Worm (Caenorhabditis elegans) whole organism, mixed stage, embryonic: ENCODE data around the gene acsd-1.
A peak's percentile ranks its signal among the peaks of the same experiment; 100 is the strongest.

Experiments used
- M03D4.4 ChIP-seq: sonication (generic microtip); optimal IDR thresholded peaks from 2 replicates; lab custom pipeline; 2017; ENCODE audit warnings: mild to moderate bottlenecking, missing genetic modification characterization, missing compliant biosample characterization
- bed-3 ChIP-seq: fragments of 200-800 bp; sonication (Bioruptor generic); optimal IDR thresholded peaks from 3 replicates; lab custom pipeline; 2018; ENCODE audit warnings: mild to moderate bottlenecking, missing genetic modification characterization, moderate library complexity, missing compliant biosample characterization
- blmp-1 ChIP-seq: fragments of 150-350 bp; optimal IDR thresholded peaks from 2 replicates; lab custom pipeline; 2014; ENCODE audit warnings: missing biosample characterization, missing genetic modification characterization
- ceh-39 ChIP-seq: fragments of 150-350 bp; optimal IDR thresholded peaks from 2 replicates; lab custom pipeline; 2014; ENCODE audit warnings: missing biosample characterization, missing genetic modification characterization
- ceh-43 ChIP-seq: fragments of 200-800 bp; sonication (Bioruptor generic); optimal IDR thresholded peaks from 2 replicates; lab custom pipeline; 2018; ENCODE audit warnings: mild to moderate bottlenecking, missing genetic modification characterization, moderate library complexity, missing compliant biosample characterization
- ces-1 ChIP-seq: fragments of 150-350 bp; optimal IDR thresholded peaks from 2 replicates; lab custom pipeline; 2014; ENCODE audit warnings: missing biosample characterization, missing genetic modification reagents, missing genetic modification characterization
- cnd-1 ChIP-seq: fragments of 200-800 bp; sonication (Bioruptor generic); optimal IDR thresholded peaks from 2 replicates; lab custom pipeline; 2018; ENCODE audit warnings: mild to moderate bottlenecking, missing genetic modification characterization, missing compliant biosample characterization
- elt-1 ChIP-seq: sonication (generic microtip); optimal IDR thresholded peaks from 2 replicates; lab custom pipeline; 2017; ENCODE audit warnings: missing genetic modification characterization, mild to moderate bottlenecking, missing compliant biosample characterization, antibody characterized with exemption, moderate library complexity, borderline replicate concordance; ENCODE audit not compliant: insufficient read depth
- elt-3 ChIP-seq: fragments of 150-350 bp; optimal IDR thresholded peaks from 2 replicates; lab custom pipeline; 2014; ENCODE audit warnings: missing biosample characterization, missing genetic modification characterization
- flh-1 ChIP-seq: fragments of 200-800 bp; sonication (Bioruptor generic); optimal IDR thresholded peaks from 2 replicates; lab custom pipeline; 2018; ENCODE audit warnings: mild to moderate bottlenecking, missing genetic modification characterization, moderate library complexity, missing compliant biosample characterization
- ham-2 ChIP-seq: fragments of 200-800 bp; sonication (Bioruptor generic); optimal IDR thresholded peaks from 2 replicates; lab custom pipeline; 2018; ENCODE audit warnings: mild to moderate bottlenecking, missing genetic modification characterization, missing compliant biosample characterization
- hlh-1 ChIP-seq: fragments of 150-350 bp; optimal IDR thresholded peaks from 2 replicates; lab custom pipeline; 2014; ENCODE audit warnings: missing biosample characterization, missing genetic modification reagents, missing genetic modification characterization
- lin-32 ChIP-seq: fragments of 200-800 bp; sonication (Bioruptor generic); optimal IDR thresholded peaks from 2 replicates; lab custom pipeline; 2018; ENCODE audit warnings: mild to moderate bottlenecking, missing genetic modification characterization, missing compliant biosample characterization
- lsy-2 ChIP-seq: fragments of 150-350 bp; optimal IDR thresholded peaks from 2 replicates; lab custom pipeline; 2014; ENCODE audit warnings: missing biosample characterization, missing genetic modification characterization
- mab-5 ChIP-seq: fragments of 150-350 bp; optimal IDR thresholded peaks from 2 replicates; lab custom pipeline; 2014; ENCODE audit warnings: missing biosample characterization, missing genetic modification characterization
- mep-1 ChIP-seq: fragments of 150-350 bp; optimal IDR thresholded peaks from 2 replicates; lab custom pipeline; 2017; ENCODE audit warnings: missing biosample characterization, missing genetic modification reagents, missing genetic modification characterization, inconsistent platforms
- mls-2 ChIP-seq: sonication (generic microtip); optimal IDR thresholded peaks from 2 replicates; lab custom pipeline; 2016; ENCODE audit warnings: mild to moderate bottlenecking, missing genetic modification characterization, moderate library complexity, missing compliant biosample characterization
- nhr-12 ChIP-seq: fragments of 150-350 bp; optimal IDR thresholded peaks from 2 replicates; lab custom pipeline; 2014; ENCODE audit warnings: missing biosample characterization, missing genetic modification characterization
- nhr-2 ChIP-seq: fragments of 150-350 bp; optimal IDR thresholded peaks from 2 replicates; lab custom pipeline; 2014; ENCODE audit warnings: missing biosample characterization, missing genetic modification characterization
- nhr-237 ChIP-seq: fragments of 150-350 bp; optimal IDR thresholded peaks from 2 replicates; lab custom pipeline; 2014; ENCODE audit warnings: missing biosample characterization, missing genetic modification characterization
- nhr-76 ChIP-seq: sonication (generic microtip); optimal IDR thresholded peaks from 2 replicates; lab custom pipeline; 2017; ENCODE audit warnings: missing biosample characterization, missing genetic modification characterization
- pha-4 ChIP-seq: fragments of 150-350 bp; optimal IDR thresholded peaks from 2 replicates; lab custom pipeline; 2018; ENCODE audit warnings: missing biosample characterization, missing genetic modification reagents, missing genetic modification characterization
- sem-2 ChIP-seq: fragments of 200-800 bp; sonication (Bioruptor generic); optimal IDR thresholded peaks from 2 replicates; lab custom pipeline; 2018; ENCODE audit warnings: mild to moderate bottlenecking, missing genetic modification characterization, missing compliant biosample characterization
- snpc-4 ChIP-seq: fragments of 150-350 bp; optimal IDR thresholded peaks from 2 replicates; lab custom pipeline; 2014; ENCODE audit warnings: missing biosample characterization, missing genetic modification characterization
- sptf-1 ChIP-seq: sonication (generic microtip); optimal IDR thresholded peaks from 2 replicates; lab custom pipeline; 2017; ENCODE audit warnings: mild to moderate bottlenecking, missing genetic modification characterization, moderate library complexity, missing compliant biosample characterization
- tbx-8 ChIP-seq: fragments of 200-800 bp; sonication (Bioruptor generic); optimal IDR thresholded peaks from 2 replicates; lab custom pipeline; 2018; ENCODE audit warnings: mild to moderate bottlenecking, missing genetic modification characterization, moderate library complexity, missing compliant biosample characterization
- unc-120 ChIP-seq: sonication (generic microtip); optimal IDR thresholded peaks from 2 replicates; lab custom pipeline; 2017; ENCODE audit warnings: missing genetic modification characterization, missing compliant biosample characterization; ENCODE audit not compliant: poor library complexity, severe bottlenecking
- unc-39 ChIP-seq: fragments of 150-350 bp; optimal IDR thresholded peaks from 2 replicates; lab custom pipeline; 2014; ENCODE audit warnings: missing biosample characterization, missing genetic modification characterization
- unc-62 ChIP-seq: fragments of 150-350 bp; optimal IDR thresholded peaks from 2 replicates; lab custom pipeline; 2014; ENCODE audit warnings: missing biosample characterization, missing genetic modification reagents, missing genetic modification characterization
- zip-8 ChIP-seq: fragments of 150-350 bp; optimal IDR thresholded peaks from 2 replicates; lab custom pipeline; 2014; ENCODE audit warnings: missing biosample characterization, missing genetic modification characterization
- ztf-11 ChIP-seq: fragments of 150-350 bp; optimal IDR thresholded peaks from 2 replicates; lab custom pipeline; 2014; ENCODE audit warnings: missing biosample characterization, missing genetic modification characterization

The acsd-1 gene

ce11 chrIII:1147863-1148262, 31.6 kb downstream of the acsd-1 start:
- TF ChIP-seq blmp-1 (tag; lab: Kevin White, UChicago) (peak; percentile 56), flh-1 (no peak)

- no peak for TF ChIP-seq M03D4.4 (tag; lab: Kevin White, UChicago)
- no peak for TF ChIP-seq elt-1 (tag; lab: Kevin White, UChicago)
- no peak for TF ChIP-seq ceh-39
- TF ChIP-seq snpc-4 = no peak
- TF ChIP-seq ztf-11 = no peak
- TF ChIP-seq sem-2 (GFP tag; lab: Kevin White, UChicago) = no peak
- TF ChIP-seq nhr-12 = no peak
- TF ChIP-seq unc-120 (tag; lab: Kevin White, UChicago) = no peak
- no peak for TF ChIP-seq mab-5 (tag; lab: Kevin White, UChicago)
- no peak for TF ChIP-seq blmp-1 (tag; lab: Kevin White, UChicago)
- TF ChIP-seq pha-4 (tag; lab: Kevin White, UChicago) = no peak
- TF ChIP-seq unc-39 (tag; lab: Kevin White, UChicago) = no peak
- no peak for TF ChIP-seq hlh-1 (tag; lab: Kevin White, UChicago)
- no peak for TF ChIP-seq mls-2 (tag; lab: Kevin White, UChicago)
- TF ChIP-seq nhr-76 = no peak
- no peak for TF ChIP-seq bed-3 (GFP tag; lab: Kevin White, UChicago)
- no peak for TF ChIP-seq tbx-8 (GFP tag; lab: Kevin White, UChicago)
Observed at ce11 chrIII:1149472-1149871, 33.2 kb downstream of the acsd-1 start.

ce11 chrIII:1151680-1152079, 35.4 kb downstream of the acsd-1 start, which contains the start of gene cdh-12:
Gene cdh-12 (plus strand): TSS chrIII:1152044.
- TF ChIP-seq blmp-1 (tag; lab: Kevin White, UChicago) (peak; percentile 65), hlh-1 (tag; lab: Kevin White, UChicago) (no peak)

- TF ChIP-seq nhr-2 (tag; lab: Kevin White, UChicago) = peak; percentile 73
- no peak for TF ChIP-seq nhr-237 (tag; lab: Kevin White, UChicago)
- no peak for TF ChIP-seq ces-1 (GFP tag; lab: Kevin White, UChicago)
- TF ChIP-seq tbx-8 (GFP tag; lab: Kevin White, UChicago) = no peak
- peak; percentile 30 for TF ChIP-seq mls-2 (tag; lab: Kevin White, UChicago)
- TF ChIP-seq zip-8 = peak; percentile 55
- TF ChIP-seq unc-62 = no peak
- peak; percentile 50 for TF ChIP-seq sptf-1 (tag; lab: Kevin White, UChicago)
- no peak for TF ChIP-seq flh-1
Observed at ce11 chrIII:1161946-1162345, 45.7 kb downstream of the acsd-1 start.

ce11 chrIII:1163203-1163602, 46.9 kb downstream of the acsd-1 start:
- TF ChIP-seq tbx-8 (GFP tag; lab: Kevin White, UChicago) = no peak
- TF ChIP-seq nhr-76 = no peak
- TF ChIP-seq snpc-4 = no peak
- no peak for TF ChIP-seq mls-2 (tag; lab: Kevin White, UChicago)
- TF ChIP-seq hlh-1 (tag; lab: Kevin White, UChicago) = no peak
- TF ChIP-seq unc-120 (tag; lab: Kevin White, UChicago) = no peak
- TF ChIP-seq mab-5 (tag; lab: Kevin White, UChicago) = no peak
- TF ChIP-seq ham-2 (GFP tag; lab: Kevin White, UChicago) = no peak
- no peak for TF ChIP-seq lin-32 (GFP tag; lab: Kevin White, UChicago)
- no peak for TF ChIP-seq ceh-43
- TF ChIP-seq unc-39 (tag; lab: Kevin White, UChicago) = no peak
- no peak for TF ChIP-seq blmp-1 (tag; lab: Kevin White, UChicago)
- TF ChIP-seq cnd-1 (tag; lab: Kevin White, UChicago) = no peak

ce11 chrIII:1164668-1165067, 48.4 kb downstream of the acsd-1 start:
- TF ChIP-seq lin-32 (GFP tag; lab: Kevin White, UChicago) (no peak), mep-1 (no peak), elt-1 (tag; lab: Kevin White, UChicago) (no peak), nhr-2 (tag; lab: Kevin White, UChicago) (no peak), cnd-1 (tag; lab: Kevin White, UChicago) (no peak), ceh-39 (no peak), lsy-2 (tag; lab: Kevin White, UChicago) (no peak), unc-62 (no peak), ztf-11 (no peak), blmp-1 (tag; lab: Kevin White, UChicago) (no peak), unc-120 (tag; lab: Kevin White, UChicago) (no peak), flh-1 (no peak), nhr-76 (no peak), unc-39 (tag; lab: Kevin White, UChicago) (no peak), nhr-12 (no peak), elt-3 (no peak)
- TF ChIP-seq, all 35 proteins: peak for 0
